Fruit fly (Drosophila melanogaster) Kc167 (cell line): ENCODE results near the gene dpy.

Experiments used
- Myc ChIP-seq: fragments of >200 bp; optimal IDR thresholded peaks from 2 replicates; lab custom pipeline; 2017; ENCODE audit warnings: missing external identifiers
- Sin3A ChIP-seq: fragments of >200 bp; optimal IDR thresholded peaks from 2 replicates; lab custom pipeline; 2018; ENCODE audit warnings: missing external identifiers
- h ChIP-seq: fragments of >200 bp; optimal IDR thresholded peaks from 3 replicates; lab custom pipeline; 2018; ENCODE audit warnings: missing external identifiers
- insv ChIP-seq: fragments of >200 bp; optimal IDR thresholded peaks from 3 replicates; lab custom pipeline; 2018; ENCODE audit warnings: missing external identifiers

dm6 chr2L:4476672-4477273 lies 137.3 kb downstream of the dpy start, which contains the start of gene ine:
- TF ChIP-seq h (lab: Kevin White, UChicago): no peak
- no peak for TF ChIP-seq insv
- no peak for TF ChIP-seq Myc (lab: Kevin White, UChicago)
- no peak for TF ChIP-seq Sin3A (lab: Kevin White, UChicago)
